Worm (Caenorhabditis elegans): ENCODE measurements around the gene eif-2Bdelta.

The eif-2Bdelta gene

DNA sequence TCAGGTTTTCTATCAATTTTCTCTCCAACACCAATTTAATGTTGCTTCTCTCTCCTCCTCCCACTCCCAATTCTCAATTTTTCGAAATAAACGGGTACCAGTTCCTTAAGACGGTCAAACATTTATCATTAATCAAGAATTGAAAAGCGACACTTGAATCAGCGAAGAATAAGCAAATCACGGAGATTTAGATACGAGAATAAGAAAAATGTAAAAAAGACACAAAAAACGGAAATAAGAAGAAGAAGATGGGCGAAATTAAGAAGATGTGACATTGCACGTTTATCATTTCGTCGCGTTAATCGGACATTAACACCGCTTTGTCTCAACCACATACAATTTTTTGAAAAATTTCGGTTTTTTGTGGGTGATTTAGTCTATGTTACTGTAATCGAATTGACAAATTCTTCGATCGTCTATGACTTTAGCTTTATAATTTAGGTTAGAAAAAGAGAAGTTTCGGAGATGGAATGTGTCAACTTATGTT lies 9.1 kb upstream of the eif-2Bdelta start, which contains the start of gene haao-1:
Gene haao-1 (plus strand): TSS at position 437 of the 487 bp plus-strand sequence.
- TF ChIP-seq nhr-10 (tag; optimal IDR thresholded peaks at IDR 0.05) (no peak), nhr-77 (tag; optimal IDR thresholded peaks at IDR 0.05) (no peak), ZK546.5 (tag; optimal IDR thresholded peaks at IDR 0.05) (no peak), ztf-11 (tag; optimal IDR thresholded peaks at IDR 0.05) (no peak)

DNA sequence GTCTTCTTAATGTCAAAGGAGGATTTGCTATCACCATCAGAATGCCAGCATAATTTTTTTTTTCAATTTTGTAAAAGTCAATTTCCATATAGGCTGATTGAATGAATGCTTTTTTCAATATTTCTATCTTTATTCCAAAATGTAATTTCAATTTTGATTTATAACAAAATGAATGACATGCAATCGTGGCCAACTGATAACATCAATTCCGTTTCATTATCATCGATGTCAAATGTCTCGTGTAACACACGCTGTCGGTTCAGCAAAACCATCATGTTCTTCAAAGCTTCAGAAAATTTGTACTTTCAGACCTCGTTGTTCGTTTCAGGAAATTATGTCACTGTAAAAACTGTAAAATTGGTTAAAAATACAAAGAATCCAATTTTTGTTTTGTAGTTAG lies 6.7 kb upstream of the eif-2Bdelta start:
- no peak for TF ChIP-seq nhr-12 (tag; optimal IDR thresholded peaks at IDR 0.05)
- peak; percentile 30 for TF ChIP-seq sma-9 (GFP tag; optimal IDR thresholded peaks at IDR 0.05)
- no peak for TF ChIP-seq sma-9 (tag; optimal IDR thresholded peaks at IDR 0.05)
- no peak for TF ChIP-seq unc-55 (GFP tag; optimal IDR thresholded peaks at IDR 0.05)
- no peak for TF ChIP-seq alr-1 (tag; optimal IDR thresholded peaks at IDR 0.05)
- TF ChIP-seq mbf-1 (tag; optimal IDR thresholded peaks at IDR 0.05): no peak
- TF ChIP-seq R02D3.7 (tag; optimal IDR thresholded peaks at IDR 0.05): no peak
- no peak for TF ChIP-seq ceh-82 (tag; optimal IDR thresholded peaks at IDR 0.05)
- peak in 1 of 2 experiments; percentile 13 for TF ChIP-seq mdl-1 (tag; optimal IDR thresholded peaks at IDR 0.05)
- no peak for TF ChIP-seq aly-2 (tag; optimal IDR thresholded peaks at IDR 0.05)
- no peak for TF ChIP-seq Y55F3AM.14 (GFP tag; optimal IDR thresholded peaks at IDR 0.05)
- TF ChIP-seq zag-1 (tag; optimal IDR thresholded peaks at IDR 0.05): no peak
- TF ChIP-seq fos-1 (tag; optimal IDR thresholded peaks at IDR 0.05): peak; percentile 78
- TF ChIP-seq crh-2 (tag; optimal IDR thresholded peaks at IDR 0.05): peak; percentile 10
- TF ChIP-seq nhr-25 (tag; optimal IDR thresholded peaks at IDR 0.05): no peak
- no peak for TF ChIP-seq dmd-4 (tag; optimal IDR thresholded peaks at IDR 0.05)
- no peak for TF ChIP-seq unc-39 (tag; optimal IDR thresholded peaks at IDR 0.05)
- TF ChIP-seq ceh-16 (tag; optimal IDR thresholded peaks at IDR 0.05): no peak

DNA sequence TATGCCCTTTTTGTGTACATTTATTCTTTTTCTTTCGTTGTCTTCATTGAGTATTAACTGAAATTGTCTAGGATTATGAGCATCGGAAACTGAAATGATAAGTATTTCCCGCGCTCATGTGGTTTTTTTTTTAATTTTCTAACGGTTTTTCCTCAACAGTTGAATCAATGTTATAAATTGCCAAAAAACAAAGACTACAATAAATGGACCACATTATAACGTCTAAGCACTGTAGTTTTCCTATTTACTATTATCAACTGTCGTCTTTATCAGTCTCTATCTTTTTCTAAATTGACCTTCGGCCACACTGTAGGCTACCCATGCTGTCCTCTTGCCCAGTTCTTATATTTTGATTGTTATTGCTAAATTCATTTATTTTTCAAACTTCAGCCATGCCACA lies 5.9 kb upstream of the eif-2Bdelta start, which contains the start of gene acs-14:
Gene acs-14 (plus strand): TSS at position 391 of the 400 bp plus-strand sequence.
- TF ChIP-seq sem-4 (tag; optimal IDR thresholded peaks at IDR 0.05): no peak
- TF ChIP-seq C34F6.9 (tag; optimal IDR thresholded peaks at IDR 0.05): no peak
- TF ChIP-seq fos-1 (tag; optimal IDR thresholded peaks at IDR 0.05): peak; percentile 17

DNA sequence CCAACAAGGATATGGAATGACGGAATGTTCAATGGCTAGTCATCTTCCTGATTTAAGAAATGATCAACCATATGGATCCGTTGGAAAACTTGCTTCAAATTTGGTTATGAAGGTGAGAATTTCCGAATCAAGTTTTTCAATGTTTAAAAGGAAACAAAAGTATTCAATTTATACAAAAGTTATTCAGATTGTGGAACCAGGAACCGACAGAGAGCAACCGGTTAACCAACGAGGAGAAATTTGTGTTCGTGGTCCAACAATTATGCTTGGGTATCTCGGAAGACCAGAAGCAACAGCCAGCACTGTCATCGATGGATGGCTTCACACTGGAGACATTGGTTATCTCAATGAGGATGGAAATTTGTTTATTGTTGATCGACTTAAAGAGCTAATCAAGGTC lies 4.0 kb upstream of the eif-2Bdelta start:
- no peak for TF ChIP-seq egl-27 (tag; optimal IDR thresholded peaks at IDR 0.05)
- no peak for TF ChIP-seq gmeb-1 (tag; optimal IDR thresholded peaks at IDR 0.05)
- no peak for TF ChIP-seq peb-1 (tag; optimal IDR thresholded peaks at IDR 0.05)
- no peak for TF ChIP-seq mbf-1 (tag; optimal IDR thresholded peaks at IDR 0.05)
- TF ChIP-seq elt-3 (tag; optimal IDR thresholded peaks at IDR 0.05): no peak
- TF ChIP-seq nhr-11 (tag; optimal IDR thresholded peaks at IDR 0.05): no peak
- no peak for TF ChIP-seq elt-1 (tag; optimal IDR thresholded peaks at IDR 0.05)
- no peak for TF ChIP-seq ceh-16 (tag; optimal IDR thresholded peaks at IDR 0.05)
- no peak for TF ChIP-seq ztf-4 (tag; optimal IDR thresholded peaks at IDR 0.05)
- no peak for TF ChIP-seq nhr-6 (tag; optimal IDR thresholded peaks at IDR 0.05)
- no peak for TF ChIP-seq lin-39 (tag; optimal IDR thresholded peaks at IDR 0.05)
- no peak for TF ChIP-seq unc-55 (GFP tag; optimal IDR thresholded peaks at IDR 0.05)
- no peak for TF ChIP-seq unc-62 (GFP tag; optimal IDR thresholded peaks at IDR 0.05)
- no peak for TF ChIP-seq unc-39 (tag; optimal IDR thresholded peaks at IDR 0.05)
- no peak for TF ChIP-seq aly-2 (tag; optimal IDR thresholded peaks at IDR 0.05)
- TF ChIP-seq lin-13 (GFP tag; optimal IDR thresholded peaks at IDR 0.05): no peak
- no peak for TF ChIP-seq sem-4 (tag; optimal IDR thresholded peaks at IDR 0.05)
- no peak for TF ChIP-seq nhr-77 (tag; optimal IDR thresholded peaks at IDR 0.05)
- TF ChIP-seq sma-9 (GFP tag; optimal IDR thresholded peaks at IDR 0.05): no peak
- TF ChIP-seq sma-9 (tag; optimal IDR thresholded peaks at IDR 0.05): no peak

DNA sequence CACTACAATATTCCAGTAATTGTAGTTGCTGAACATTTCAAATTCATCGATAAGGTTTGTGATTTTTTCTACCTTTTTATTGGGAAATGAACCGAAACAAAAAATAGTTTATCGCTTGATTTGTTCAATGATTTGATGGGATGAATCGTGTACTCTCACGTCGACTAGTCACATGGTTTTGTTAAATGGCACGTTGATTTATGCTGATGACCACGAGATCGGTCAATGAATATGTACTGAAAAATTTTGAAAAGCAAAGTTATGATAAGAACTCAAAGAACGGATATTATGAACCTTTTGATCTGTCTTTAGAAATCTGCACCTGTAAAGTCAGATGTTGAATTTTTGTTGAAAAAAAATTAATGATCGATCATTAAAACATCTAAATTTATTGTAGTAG lies 2.7 kb downstream of the eif-2Bdelta start:
- TF ChIP-seq nhr-23 (tag; optimal IDR thresholded peaks at IDR 0.05): no peak
- TF ChIP-seq ztf-1 (GFP tag; conservative IDR thresholded peaks at IDR 0.05): no peak
- peak; percentile 96 for TF ChIP-seq sma-9 (GFP tag; optimal IDR thresholded peaks at IDR 0.05)
- TF ChIP-seq sma-9 (tag; optimal IDR thresholded peaks at IDR 0.05): no peak
- TF ChIP-seq ama-1 (optimal IDR thresholded peaks at IDR 0.05): no peak
- no peak for TF ChIP-seq skn-1 (tag; optimal IDR thresholded peaks at IDR 0.05)
- peak; percentile 71 for TF ChIP-seq nhr-25 (tag; optimal IDR thresholded peaks at IDR 0.05)
- TF ChIP-seq blmp-1 (tag; optimal IDR thresholded peaks at IDR 0.05; ENCODE audit: insufficient read depth): peak; percentile 74
- peak; percentile 97 for TF ChIP-seq nhr-21 (tag; optimal IDR thresholded peaks at IDR 0.05)
- TF ChIP-seq fos-1 (tag; optimal IDR thresholded peaks at IDR 0.05): no peak
- TF ChIP-seq gmeb-1 (tag; optimal IDR thresholded peaks at IDR 0.05): peak; percentile 55
- no peak for TF ChIP-seq unc-39 (tag; optimal IDR thresholded peaks at IDR 0.05)
- peak in 1 of 2 experiments; percentile 31 for TF ChIP-seq lsy-2 (tag; optimal IDR thresholded peaks at IDR 0.05)
- TF ChIP-seq ceh-16 (tag; optimal IDR thresholded peaks at IDR 0.05): no peak
- peak in 1 of 2 experiments; percentile 40 for TF ChIP-seq mdl-1 (tag; optimal IDR thresholded peaks at IDR 0.05)
- peak; percentile 62 for TF ChIP-seq nhr-6 (tag; optimal IDR thresholded peaks at IDR 0.05)
- no peak for TF ChIP-seq unc-55 (GFP tag; optimal IDR thresholded peaks at IDR 0.05)
- TF ChIP-seq nhr-77 (tag; optimal IDR thresholded peaks at IDR 0.05): no peak
- no peak for TF ChIP-seq lin-11 (tag; optimal IDR thresholded peaks at IDR 0.05)
- no peak for TF ChIP-seq ztf-11 (tag; optimal IDR thresholded peaks at IDR 0.05)
- TF ChIP-seq unc-62 (GFP tag; optimal IDR thresholded peaks at IDR 0.05): no peak
- no peak for TF ChIP-seq nhr-12 (tag; optimal IDR thresholded peaks at IDR 0.05)
- TF ChIP-seq F13H6.1 (tag; optimal IDR thresholded peaks at IDR 0.05): no peak
- TF ChIP-seq crh-2 (tag; optimal IDR thresholded peaks at IDR 0.05): peak; percentile 78
- TF ChIP-seq nhr-129 (tag; optimal IDR thresholded peaks at IDR 0.05): peak; percentile 63
